Worm (Caenorhabditis elegans) whole organism, L2 larva: Measurements from ENCODE around the gene R07B1.9.

Experiments used
- F13H6.1 ChIP-seq: sonication (generic microtip); optimal IDR thresholded peaks from 2 replicates; lab custom pipeline; 2016; ENCODE audit warnings: missing genetic modification characterization, missing compliant biosample characterization
- R02D3.7 ChIP-seq: fragments of 150-350 bp; optimal IDR thresholded peaks from 2 replicates; lab custom pipeline; 2014; ENCODE audit warnings: missing biosample characterization, missing genetic modification characterization
- ZK546.5 ChIP-seq: sonication (generic microtip); optimal IDR thresholded peaks from 2 replicates; lab custom pipeline; 2017; ENCODE audit warnings: missing biosample characterization, missing genetic modification characterization
- alr-1 ChIP-seq: fragments of 150-350 bp; optimal IDR thresholded peaks from 2 replicates; lab custom pipeline; 2014; ENCODE audit warnings: missing biosample characterization, missing genetic modification characterization
- aly-2 ChIP-seq: fragments of 150-350 bp; optimal IDR thresholded peaks from 2 replicates; lab custom pipeline; 2014; ENCODE audit warnings: missing biosample characterization, missing genetic modification characterization
- ama-1 ChIP-seq: fragments of 150-350 bp; optimal IDR thresholded peaks from 2 replicates; lab custom pipeline; 2018; ENCODE audit warnings: inconsistent platforms
- blmp-1 ChIP-seq: sonication (generic microtip); optimal IDR thresholded peaks from 2 replicates; lab custom pipeline; 2017; ENCODE audit warnings: missing genetic modification characterization, mild to moderate bottlenecking, missing compliant biosample characterization, antibody characterized with exemption, moderate library complexity; ENCODE audit not compliant: insufficient read depth
- ceh-16 ChIP-seq: fragments of 150-350 bp; optimal IDR thresholded peaks from 2 replicates; lab custom pipeline; 2014; ENCODE audit warnings: missing biosample characterization, missing genetic modification characterization
- ceh-82 ChIP-seq: fragments of 150-350 bp; optimal IDR thresholded peaks from 2 replicates; lab custom pipeline; 2014; ENCODE audit warnings: missing biosample characterization, missing genetic modification characterization
- crh-2 ChIP-seq: sonication (generic microtip); optimal IDR thresholded peaks from 2 replicates; lab custom pipeline; 2017; ENCODE audit warnings: missing biosample characterization, missing genetic modification characterization
- dmd-4 ChIP-seq: sonication (generic microtip); optimal IDR thresholded peaks from 2 replicates; lab custom pipeline; 2017; ENCODE audit warnings: missing biosample characterization, missing genetic modification characterization
- egl-27 ChIP-seq: sonication (generic microtip); optimal IDR thresholded peaks from 3 replicates; lab custom pipeline; 2017; ENCODE audit warnings: missing biosample characterization, missing genetic modification reagents, missing genetic modification characterization
- elt-1 ChIP-seq: fragments of 150-350 bp; optimal IDR thresholded peaks from 2 replicates; lab custom pipeline; 2014; ENCODE audit warnings: missing biosample characterization, missing genetic modification characterization
- elt-3 ChIP-seq: sonication (generic microtip); optimal IDR thresholded peaks from 2 replicates; lab custom pipeline; 2017; ENCODE audit warnings: missing biosample characterization, missing genetic modification characterization
- fos-1 ChIP-seq: fragments of 150-350 bp; optimal IDR thresholded peaks from 2 replicates; lab custom pipeline; 2014; ENCODE audit warnings: missing biosample characterization, missing genetic modification characterization
- lin-11 ChIP-seq: fragments of 150-350 bp; sonication (generic microtip); optimal IDR thresholded peaks from 2 replicates; lab custom pipeline; 2014; ENCODE audit warnings: missing biosample characterization, missing genetic modification characterization, inconsistent platforms, mixed read lengths
- lin-13 ChIP-seq: fragments of 150-350 bp; optimal IDR thresholded peaks from 2 replicates; lab custom pipeline; 2014; ENCODE audit warnings: missing biosample characterization, missing genetic modification reagents, missing genetic modification characterization
- lsy-2 ChIP-seq, 2 experiments: fragments of 150-350 bp in 1 of 2; sonication (generic microtip) in 1 of 2; optimal IDR thresholded peaks; 2 replicates each; lab custom pipeline; 2014 to 2017; ENCODE audit warnings: missing biosample characterization in 2 of 2, missing genetic modification characterization in 2 of 2
- mab-5 ChIP-seq: fragments of 150-350 bp; optimal IDR thresholded peaks from 2 replicates; lab custom pipeline; 2014; ENCODE audit warnings: missing biosample characterization, missing genetic modification characterization
- mbf-1 ChIP-seq: sonication (generic microtip); optimal IDR thresholded peaks from 2 replicates; lab custom pipeline; 2017; ENCODE audit warnings: missing biosample characterization, missing genetic modification characterization
- mdl-1 ChIP-seq, 2 experiments: fragments of 150-350 bp in 1 of 2; sonication (generic microtip) in 1 of 2; optimal IDR thresholded peaks; 2 replicates each; lab custom pipeline; 2017; ENCODE audit warnings: missing biosample characterization in 2 of 2, missing genetic modification characterization in 2 of 2
- nhr-10 ChIP-seq: sonication (generic microtip); optimal IDR thresholded peaks from 2 replicates; lab custom pipeline; 2017; ENCODE audit warnings: missing biosample characterization, missing genetic modification characterization
- nhr-129 ChIP-seq: fragments of 150-350 bp; optimal IDR thresholded peaks from 2 replicates; lab custom pipeline; 2014; ENCODE audit warnings: missing biosample characterization, missing genetic modification characterization
- nhr-23 ChIP-seq: fragments of 150-350 bp; optimal IDR thresholded peaks from 2 replicates; lab custom pipeline; 2014; ENCODE audit warnings: missing biosample characterization, missing genetic modification reagents, missing genetic modification characterization
- nhr-237 ChIP-seq: fragments of 150-350 bp; optimal IDR thresholded peaks from 2 replicates; lab custom pipeline; 2014; ENCODE audit warnings: missing biosample characterization, missing genetic modification characterization
- nhr-25 ChIP-seq: fragments of 150-350 bp; sonication (generic microtip); optimal IDR thresholded peaks from 3 replicates; lab custom pipeline; 2014; ENCODE audit warnings: missing biosample characterization, missing genetic modification characterization
- nhr-77 ChIP-seq: fragments of 150-350 bp; optimal IDR thresholded peaks from 2 replicates; lab custom pipeline; 2014; ENCODE audit warnings: missing biosample characterization, missing genetic modification characterization
- peb-1 ChIP-seq: fragments of 150-350 bp; optimal IDR thresholded peaks from 2 replicates; lab custom pipeline; 2014; ENCODE audit warnings: missing biosample characterization, missing genetic modification characterization
- skn-1 ChIP-seq: sonication (generic microtip); optimal IDR thresholded peaks from 2 replicates; lab custom pipeline; 2017; ENCODE audit warnings: missing biosample characterization, missing genetic modification characterization
- sma-3 ChIP-seq: sonication (generic microtip); optimal IDR thresholded peaks from 2 replicates; lab custom pipeline; 2016; ENCODE audit warnings: missing genetic modification reagents, missing genetic modification characterization, missing compliant biosample characterization
- sma-9 ChIP-seq, 2 experiments: fragments of 150-350 bp in 1 of 2; sonication (generic microtip) in 1 of 2; optimal IDR thresholded peaks; 2 replicates each; lab custom pipeline; 2014 to 2016; ENCODE audit warnings: missing genetic modification characterization in 2 of 2, mild to moderate bottlenecking in 1 of 2, missing biosample characterization in 1 of 2, missing compliant biosample characterization in 1 of 2, missing genetic modification reagents in 1 of 2, moderate library complexity in 1 of 2
- unc-39 ChIP-seq: fragments of 150-350 bp; optimal IDR thresholded peaks from 2 replicates; lab custom pipeline; 2014; ENCODE audit warnings: missing biosample characterization, missing genetic modification characterization
- unc-62 ChIP-seq: fragments of 150-350 bp; optimal IDR thresholded peaks from 2 replicates; lab custom pipeline; 2014; ENCODE audit warnings: missing biosample characterization, missing genetic modification reagents, missing genetic modification characterization
- ztf-1 ChIP-seq: fragments of 200-800 bp; sonication (Bioruptor generic); conservative IDR thresholded peaks from 2 replicates; pipeline ENCODE4 v1.3.6; 2022; ENCODE audit warnings: missing genetic modification characterization, missing compliant biosample characterization
- ztf-11 ChIP-seq: sonication (generic microtip); optimal IDR thresholded peaks from 2 replicates; lab custom pipeline; 2017; ENCODE audit warnings: missing biosample characterization, missing genetic modification characterization
- ztf-4 ChIP-seq: fragments of 150-350 bp; optimal IDR thresholded peaks from 2 replicates; lab custom pipeline; 2014; ENCODE audit warnings: missing biosample characterization, missing genetic modification characterization

The R07B1.9 gene

ce11 chrX:9862916-9863624 is 14.1 kb upstream of the R07B1.9 start, which contains the start of the genes gst-36 and R07B1.5:
Gene gst-36, minus strand, starts transcription at chrX:9862960.
Gene R07B1.5, plus strand, starts transcription at chrX:9863580.
- no peak for TF ChIP-seq ztf-1 (GFP tag; lab: Robert Waterston, UW)
- no peak for TF ChIP-seq unc-39 (tag; lab: Kevin White, UChicago)
- TF ChIP-seq lin-13 (GFP tag; lab: Kevin White, UChicago), result no peak
- no peak for TF ChIP-seq nhr-237 (tag; lab: Kevin White, UChicago)
- TF ChIP-seq fos-1, result peak; percentile 64
- peak; percentile 33 for TF ChIP-seq crh-2 (tag; lab: Kevin White, UChicago)
- TF ChIP-seq ztf-11 (tag; lab: Kevin White, UChicago), result no peak
- TF ChIP-seq skn-1, result peak; percentile 39
- TF ChIP-seq dmd-4 (tag; lab: Kevin White, UChicago), result no peak
- TF ChIP-seq aly-2 (tag; lab: Kevin White, UChicago), result no peak

ce11 chrX:9866355-9866754 is 10.9 kb upstream of the R07B1.9 start, which contains the start of gene R07B1.6:
Gene R07B1.6, plus strand, starts transcription at chrX:9866655.
- TF ChIP-seq blmp-1, result no peak
- TF ChIP-seq ceh-16 (tag; lab: Kevin White, UChicago), result no peak
- TF ChIP-seq dmd-4 (tag; lab: Kevin White, UChicago), result no peak
- TF ChIP-seq egl-27 (tag; lab: Kevin White, UChicago), result no peak
- no peak for TF ChIP-seq ceh-82
- TF ChIP-seq nhr-10 (tag; lab: Kevin White, UChicago), result no peak
- no peak for TF ChIP-seq unc-39 (tag; lab: Kevin White, UChicago)
- no peak for TF ChIP-seq nhr-129 (tag; lab: Kevin White, UChicago)
- TF ChIP-seq elt-1 (tag; lab: Kevin White, UChicago), result no peak
- TF ChIP-seq mbf-1 (tag; lab: Kevin White, UChicago), result no peak
- TF ChIP-seq ztf-1 (GFP tag; lab: Robert Waterston, UW), result no peak
- TF ChIP-seq nhr-25 (tag; lab: Kevin White, UChicago), result no peak
- TF ChIP-seq nhr-77 (tag; lab: Kevin White, UChicago), result no peak
- no peak for TF ChIP-seq peb-1
- TF ChIP-seq unc-62 (GFP tag; lab: Kevin White, UChicago), result no peak
- TF ChIP-seq nhr-237 (tag; lab: Kevin White, UChicago), result no peak
- no peak for TF ChIP-seq sma-3
- no peak for TF ChIP-seq lin-13 (GFP tag; lab: Kevin White, UChicago)

- TF ChIP-seq alr-1 (tag; lab: Kevin White, UChicago) (no peak), F13H6.1 (tag; lab: Kevin White, UChicago) (no peak), mab-5 (no peak), ztf-4 (tag; lab: Kevin White, UChicago) (no peak), ama-1 (lab: Kevin White, UChicago) (no peak), mbf-1 (tag; lab: Kevin White, UChicago) (no peak), nhr-10 (tag; lab: Kevin White, UChicago) (no peak), aly-2 (tag; lab: Kevin White, UChicago) (no peak), ztf-11 (tag; lab: Kevin White, UChicago) (no peak), ZK546.5 (tag; lab: Kevin White, UChicago) (no peak), nhr-237 (tag; lab: Kevin White, UChicago) (no peak), ceh-82 (no peak), elt-3 (tag; lab: Kevin White, UChicago) (no peak), ztf-1 (GFP tag; lab: Robert Waterston, UW) (no peak), lsy-2 (tag; optimal IDR thresholded peaks at IDR 0.05; lab: Kevin White, UChicago) (no peak), lin-11 (tag; lab: Kevin White, UChicago) (no peak), nhr-23 (tag; lab: Kevin White, UChicago) (no peak)
Measured at ce11 chrX:9868820-9869219, 8.4 kb upstream of the R07B1.9 start, which contains the start of gene R07B1.7. Gene R07B1.7, plus strand, starts transcription at chrX:9869120.

ce11 chrX:9869522-9869921 is 7.7 kb upstream of the R07B1.9 start, which contains the start of gene R07B1.13:
Gene R07B1.13, plus strand, starts transcription at chrX:9869822.
- no peak for TF ChIP-seq crh-2 (tag; lab: Kevin White, UChicago)
- TF ChIP-seq R02D3.7 (tag; lab: Kevin White, UChicago), result no peak
- TF ChIP-seq nhr-23 (tag; lab: Kevin White, UChicago), result no peak
- no peak for TF ChIP-seq ama-1 (lab: Kevin White, UChicago)
- no peak for TF ChIP-seq sma-9 (GFP tag; optimal IDR thresholded peaks at IDR 0.05; lab: Kevin White, UChicago)
- no peak for TF ChIP-seq sma-9 (tag; optimal IDR thresholded peaks at IDR 0.05; lab: Kevin White, UChicago)
- TF ChIP-seq alr-1 (tag; lab: Kevin White, UChicago), result no peak
- TF ChIP-seq mdl-1 (tag; optimal IDR thresholded peaks at IDR 0.05; lab: Kevin White, UChicago), result no peak
- TF ChIP-seq skn-1, result no peak
- no peak for TF ChIP-seq ceh-16 (tag; lab: Kevin White, UChicago)
